Fruit fly (Drosophila melanogaster) whole organism, embryonic: ENCODE data around the gene ttm50.

ENCODE experiments used
- Bteb2 ChIP-seq: fragments of 200-800 bp; sonication (Bioruptor generic); optimal IDR thresholded peaks from 2 replicates; lab custom pipeline; 2016; ENCODE audit warnings: missing biosample characterization, missing genetic modification characterization
- CG12391 ChIP-seq: fragments of 200-800 bp; sonication (Bioruptor generic); optimal IDR thresholded peaks from 3 replicates; lab custom pipeline; 2018; ENCODE audit warnings: missing biosample characterization, mild to moderate bottlenecking, missing genetic modification characterization, moderate library complexity
- CG13296 ChIP-seq: fragments of 200-800 bp; sonication (Bioruptor generic); optimal IDR thresholded peaks from 3 replicates; lab custom pipeline; 2018; ENCODE audit warnings: missing biosample characterization, mild to moderate bottlenecking, missing genetic modification characterization
- CG15601 ChIP-seq: fragments of 200-800 bp; sonication (Bioruptor generic); optimal IDR thresholded peaks from 3 replicates; lab custom pipeline; 2019; ENCODE audit warnings: missing biosample characterization, mild to moderate bottlenecking, missing genetic modification characterization, moderate library complexity
- CG15696 ChIP-seq: fragments of 200-800 bp; sonication (Bioruptor generic); optimal IDR thresholded peaks from 2 replicates; lab custom pipeline; 2019; ENCODE audit warnings: missing biosample characterization, mild to moderate bottlenecking, missing genetic modification characterization, moderate library complexity
- CG1603 ChIP-seq: fragments of 200-800 bp; sonication (Bioruptor generic); optimal IDR thresholded peaks from 2 replicates; lab custom pipeline; 2019; ENCODE audit warnings: missing biosample characterization, mild to moderate bottlenecking, missing genetic modification characterization, moderate library complexity
- CG17359 ChIP-seq: fragments of 200-800 bp; sonication (Bioruptor generic); optimal IDR thresholded peaks from 3 replicates; lab custom pipeline; 2018; ENCODE audit warnings: missing biosample characterization, mild to moderate bottlenecking, missing genetic modification characterization, moderate library complexity
- CG17361 ChIP-seq: fragments of 200-800 bp; sonication (Bioruptor generic); IDR thresholded peaks from 3 replicates; pipeline ENCODE4 v1.3.6; 2022; ENCODE audit warnings: missing biosample characterization, missing genetic modification characterization
- CG17802 ChIP-seq: fragments of 200-800 bp; sonication (Bioruptor generic); optimal IDR thresholded peaks from 2 replicates; lab custom pipeline; 2018; ENCODE audit warnings: missing biosample characterization, mild to moderate bottlenecking, missing genetic modification characterization, moderate library complexity
- CG2678 ChIP-seq: fragments of 200-800 bp; sonication (Bioruptor generic); optimal IDR thresholded peaks from 3 replicates; lab custom pipeline; 2019; ENCODE audit warnings: missing biosample characterization, mild to moderate bottlenecking, missing genetic modification characterization, moderate library complexity
- CG2712 ChIP-seq: fragments of 200-800 bp; optimal IDR thresholded peaks from 3 replicates; lab custom pipeline; 2019; ENCODE audit warnings: missing biosample characterization, mild to moderate bottlenecking, missing genetic modification characterization, moderate library complexity
- CG30403 ChIP-seq: fragments of 200-800 bp; sonication (Bioruptor generic); optimal IDR thresholded peaks from 3 replicates; lab custom pipeline; 2016; ENCODE audit warnings: missing biosample characterization, missing genetic modification characterization
- CG30431 ChIP-seq: fragments of 200-800 bp; sonication (Bioruptor generic); optimal IDR thresholded peaks from 2 replicates; lab custom pipeline; 2017; ENCODE audit warnings: missing biosample characterization, missing genetic modification characterization
- CG4404 ChIP-seq: fragments of 200-800 bp; sonication (Bioruptor generic); IDR thresholded peaks from 2 replicates; pipeline ENCODE4 v1.3.6; 2022; ENCODE audit warnings: missing biosample characterization, missing genetic modification characterization
- CG4730 ChIP-seq: fragments of 200-800 bp; sonication (Bioruptor generic); IDR thresholded peaks from 2 replicates; pipeline ENCODE4 v1.3.6; 2022; ENCODE audit warnings: missing biosample characterization, missing genetic modification characterization
- CG7786 ChIP-seq: fragments of 200-800 bp; sonication (Bioruptor generic); optimal IDR thresholded peaks from 2 replicates; lab custom pipeline; 2016; ENCODE audit warnings: missing biosample characterization, missing genetic modification characterization
- CG8290 ChIP-seq, 3 experiments: fragments of 200-800 bp; sonication (Bioruptor generic); optimal IDR thresholded peaks; 2 replicates each; lab custom pipeline; 2016 to 2019; ENCODE audit warnings: missing biosample characterization in 3 of 3, missing genetic modification characterization in 3 of 3, mild to moderate bottlenecking in 2 of 3, moderate library complexity in 1 of 3
- Ets65A ChIP-seq: fragments of 200-800 bp; sonication (Bioruptor generic); peaks from one replicate; lab custom pipeline; 2016; ENCODE audit warnings: missing biosample characterization, missing genetic modification characterization
- Gsc ChIP-seq: fragments of 200-800 bp; sonication (Bioruptor generic); IDR thresholded peaks from 2 replicates; pipeline ENCODE4 v1.3.6; 2022; ENCODE audit warnings: missing biosample characterization, missing genetic modification characterization
- HLH3B ChIP-seq: fragments of 200-800 bp; sonication (Bioruptor generic); IDR thresholded peaks from 2 replicates; pipeline ENCODE4 v1.3.6; 2022; ENCODE audit warnings: missing biosample characterization, missing genetic modification characterization
- Hmr ChIP-seq: fragments of 200-800 bp; sonication (Bioruptor generic); optimal IDR thresholded peaks from 3 replicates; lab custom pipeline; 2017; ENCODE audit warnings: mild to moderate bottlenecking, missing biosample characterization, missing genetic modification reagents, missing genetic modification characterization
- Hsf ChIP-seq: fragments of 200-800 bp; sonication (Bioruptor generic); optimal IDR thresholded peaks from 3 replicates; lab custom pipeline; 2016; ENCODE audit warnings: missing biosample characterization, missing genetic modification characterization
- MESR4 ChIP-seq: fragments of 200-800 bp; sonication (Bioruptor generic); optimal IDR thresholded peaks from 2 replicates; lab custom pipeline; 2018; ENCODE audit warnings: missing biosample characterization, mild to moderate bottlenecking, missing genetic modification characterization, moderate library complexity
- Med ChIP-seq: fragments of 200-800 bp; sonication (Bioruptor generic); peaks from one replicate; lab custom pipeline; 2016; ENCODE audit warnings: missing biosample characterization, missing genetic modification characterization, mild to moderate bottlenecking, inconsistent platforms, moderate library complexity
- Meics ChIP-seq: fragments of 200-800 bp; sonication (Bioruptor generic); optimal IDR thresholded peaks from 2 replicates; lab custom pipeline; 2017; ENCODE audit warnings: missing biosample characterization, mild to moderate bottlenecking, missing genetic modification characterization
- Optix ChIP-seq: fragments of 200-800 bp; sonication (Bioruptor generic); IDR thresholded peaks from 3 replicates; pipeline ENCODE4 v1.3.6; 2022; ENCODE audit warnings: missing biosample characterization, missing genetic modification characterization
- Ptx1 ChIP-seq: fragments of 200-800 bp; sonication (Bioruptor generic); IDR thresholded peaks from 2 replicates; pipeline ENCODE4 v1.3.6; 2022; ENCODE audit warnings: missing biosample characterization, missing genetic modification characterization
- Ravus ChIP-seq: fragments of 200-800 bp; sonication (Bioruptor generic); IDR thresholded peaks from 2 replicates; pipeline ENCODE4 v1.3.6; 2022; ENCODE audit warnings: missing biosample characterization, missing genetic modification characterization
- Sox102F ChIP-seq: fragments of 200-800 bp; sonication (Bioruptor generic); optimal IDR thresholded peaks from 2 replicates; lab custom pipeline; 2018; ENCODE audit warnings: missing biosample characterization, mild to moderate bottlenecking, missing genetic modification characterization, moderate library complexity
- Xrp1 ChIP-seq: fragments of 200-800 bp; sonication (Bioruptor generic); IDR thresholded peaks from 2 replicates; pipeline ENCODE4 v1.3.6; 2022; ENCODE audit warnings: missing biosample characterization, missing genetic modification characterization
- aop ChIP-seq: fragments of 200-800 bp; sonication (Bioruptor generic); IDR thresholded peaks from 2 replicates; pipeline ENCODE4 v1.3.6; 2022; ENCODE audit warnings: missing biosample characterization, missing genetic modification characterization
- az2 ChIP-seq: fragments of 200-800 bp; sonication (Bioruptor generic); optimal IDR thresholded peaks from 3 replicates; lab custom pipeline; 2016; ENCODE audit warnings: missing biosample characterization, missing genetic modification characterization
- ci ChIP-seq: fragments of 200-800 bp; sonication (Bioruptor generic); IDR thresholded peaks from 3 replicates; pipeline ENCODE4 v1.3.6; 2022; ENCODE audit warnings: missing biosample characterization, missing genetic modification characterization
- da ChIP-seq: fragments of 200-800 bp; sonication (Bioruptor generic); optimal IDR thresholded peaks from 2 replicates; lab custom pipeline; 2016; ENCODE audit warnings: missing biosample characterization, missing genetic modification characterization
- dysf ChIP-seq: fragments of 200-800 bp; sonication (Bioruptor generic); IDR thresholded peaks from 3 replicates; pipeline ENCODE4 v1.3.6; 2022; ENCODE audit warnings: missing biosample characterization, missing genetic modification characterization
- fd102C ChIP-seq: fragments of 200-800 bp; sonication (Bioruptor generic); optimal IDR thresholded peaks from 2 replicates; lab custom pipeline; 2018; ENCODE audit warnings: missing biosample characterization, mild to moderate bottlenecking, missing genetic modification characterization, moderate library complexity
- gem ChIP-seq: fragments of 200-800 bp; sonication (Bioruptor generic); optimal IDR thresholded peaks from 2 replicates; lab custom pipeline; 2019; ENCODE audit warnings: missing biosample characterization, mild to moderate bottlenecking, missing genetic modification characterization, moderate library complexity
- grau ChIP-seq: fragments of 200-800 bp; optimal IDR thresholded peaks from 3 replicates; lab custom pipeline; 2019; ENCODE audit warnings: missing biosample characterization, mild to moderate bottlenecking, missing genetic modification characterization, moderate library complexity
- mld ChIP-seq: fragments of 200-800 bp; sonication (Bioruptor generic); IDR thresholded peaks from 3 replicates; pipeline ENCODE4 v1.3.6; 2022; ENCODE audit warnings: missing biosample characterization, missing genetic modification characterization; ENCODE audit not compliant: partially characterized antibody
- onecut ChIP-seq: fragments of 200-800 bp; sonication (Bioruptor generic); IDR thresholded peaks from 2 replicates; pipeline ENCODE4 v1.3.6; 2022; ENCODE audit warnings: missing biosample characterization, missing genetic modification characterization
- pan ChIP-seq, 4 experiments: fragments of >200 bp in 3 of 4; fragments of 200-800 bp in 1 of 4; sonication (Bioruptor generic) in 1 of 4; optimal IDR thresholded peaks in 3 of 4; IDR thresholded peaks in 1 of 4; 2 replicates each; pipeline versions ENCODE4 v1.3.6 to Lab custom; 2017 to 2022; ENCODE audit warnings: missing biosample characterization in 2 of 4, missing genetic modification characterization in 2 of 4, mixed read lengths in 1 of 4
- phol ChIP-seq: fragments of 200-800 bp; sonication (Bioruptor generic); optimal IDR thresholded peaks from 3 replicates; lab custom pipeline; 2018; ENCODE audit warnings: missing biosample characterization, mild to moderate bottlenecking, missing genetic modification characterization, moderate library complexity
- prd ChIP-seq, 3 experiments: fragments of >200 bp in 2 of 3; fragments of 200-800 bp in 1 of 3; sonication (Bioruptor generic) in 1 of 3; optimal IDR thresholded peaks in 2 of 3; IDR thresholded peaks in 1 of 3; 2 replicates in 2 of 3; 3 replicates in 1 of 3; pipeline versions ENCODE4 v1.3.6 to Lab custom; 2017 to 2022; ENCODE audit warnings: missing biosample characterization in 1 of 3, missing genetic modification characterization in 1 of 3
- pros ChIP-seq: fragments of 200-800 bp; sonication (Bioruptor generic); optimal IDR thresholded peaks from 3 replicates; lab custom pipeline; 2019; ENCODE audit warnings: missing biosample characterization, mild to moderate bottlenecking, missing genetic modification characterization, moderate library complexity
- sens-2 ChIP-seq: fragments of 200-800 bp; sonication (Bioruptor generic); IDR thresholded peaks from 2 replicates; pipeline ENCODE4 v1.3.6; 2022; ENCODE audit warnings: missing biosample characterization, missing genetic modification characterization
- sima ChIP-seq: fragments of 200-800 bp; sonication (Bioruptor generic); optimal IDR thresholded peaks from 2 replicates; lab custom pipeline; 2016; ENCODE audit warnings: missing biosample characterization, missing genetic modification characterization
- slbo ChIP-seq: fragments of 200-800 bp; sonication (Bioruptor generic); IDR thresholded peaks from 2 replicates; pipeline ENCODE4 v1.3.6; 2022; ENCODE audit warnings: missing biosample characterization, missing genetic modification characterization
- ssp ChIP-seq: fragments of 200-800 bp; sonication (Bioruptor generic); IDR thresholded peaks from 2 replicates; pipeline ENCODE4 v1.3.6; 2022; ENCODE audit warnings: missing biosample characterization, missing genetic modification characterization
- tin ChIP-seq: fragments of 200-800 bp; sonication (Bioruptor generic); optimal IDR thresholded peaks from 3 replicates; lab custom pipeline; 2016; ENCODE audit warnings: missing biosample characterization, missing genetic modification characterization
- vvl ChIP-seq: fragments of 200-800 bp; sonication (Bioruptor generic); IDR thresholded peaks from 2 replicates; pipeline ENCODE4 v1.3.6; 2022; ENCODE audit warnings: missing biosample characterization, missing genetic modification characterization

Gene ttm50

dm6 chrX:2757400-2757799 lies 25.4 kb upstream of the ttm50 start (continued):
- TF ChIP-seq prd (optimal IDR thresholded peaks at IDR 0.05; lab: Kevin White, UChicago) (no peak), prd (GFP tag; IDR thresholded peaks at IDR 0.05; lab: Robert Waterston, UW) (0 out of 3 replicates have a peak, but pooled peaks have one; percentile 29), CG7786 (GFP tag; lab: Kevin White, UChicago) (peak; percentile 1), CG30403 (GFP tag; lab: Kevin White, UChicago) (peak; percentile 1), Hmr (GFP tag; lab: Kevin White, UChicago) (peak; percentile 4), CG8290 (GFP tag; optimal IDR thresholded peaks at IDR 0.05; lab: Kevin White, UChicago) (no peak), CG8290 (tag; optimal IDR thresholded peaks at IDR 0.05; lab: Kevin White, UChicago) (peak in 1 of 2 experiments; percentile 44), Med (GFP tag; lab: Kevin White, UChicago) (peak; percentile 83), CG17359 (tag; lab: Kevin White, UChicago) (peak; percentile 39), HLH3B (GFP tag; lab: Robert Waterston, UW) (peak; percentile 56), CG4404 (GFP tag; lab: Robert Waterston, UW) (peak; percentile 8; the same call in 1 of the 2 replicates), grau (peak; percentile 17), slbo (GFP tag; lab: Robert Waterston, UW) (peak; percentile 45), CG30431 (no peak), gem (tag; lab: Kevin White, UChicago) (peak; percentile 38), CG1603 (tag; lab: Kevin White, UChicago) (peak; percentile 46), fd102C (GFP tag; lab: Kevin White, UChicago) (no peak), CG2678 (tag; lab: Kevin White, UChicago) (peak; percentile 52), ssp (GFP tag; lab: Robert Waterston, UW) (peak; percentile 23; the same call in 1 of the 2 replicates), vvl (GFP tag; lab: Robert Waterston, UW) (peak; percentile 35), CG2712 (tag; lab: Kevin White, UChicago) (peak; percentile 43), CG12391 (peak; percentile 0), Bteb2 (GFP tag; lab: Kevin White, UChicago) (no peak), pan (optimal IDR thresholded peaks at IDR 0.05; lab: Kevin White, UChicago) (no peak), pan (GFP tag; optimal IDR thresholded peaks at IDR 0.05 in 1 of 2, IDR thresholded peaks at IDR 0.05 in 1 of 2) (no peak), Ravus (GFP tag; lab: Robert Waterston, UW) (no peak), Xrp1 (GFP tag; lab: Robert Waterston, UW) (no peak), az2 (GFP tag; lab: Kevin White, UChicago) (peak; percentile 14), Gsc (GFP tag; lab: Robert Waterston, UW) (no peak), CG13296 (no peak), CG17361 (0 out of 3 replicates have a peak, but pooled peaks have one; percentile 13), sens-2 (GFP tag; lab: Robert Waterston, UW) (no peak), MESR4 (GFP tag; lab: Kevin White, UChicago) (no peak), phol (tag; lab: Kevin White, UChicago) (peak; percentile 29), onecut (GFP tag; lab: Robert Waterston, UW) (no peak), Sox102F (GFP tag; lab: Kevin White, UChicago) (peak; percentile 52), CG15601 (tag; lab: Kevin White, UChicago) (no peak), pros (GFP tag; lab: Kevin White, UChicago) (no peak), CG17802 (tag; lab: Kevin White, UChicago) (peak; percentile 1), mld (GFP tag; lab: Robert Waterston, UW) (no peak), dysf (GFP tag; lab: Robert Waterston, UW) (peak; percentile 66), aop (GFP tag; lab: Robert Waterston, UW) (no peak), Hsf (peak; percentile 21), CG15696 (tag; lab: Kevin White, UChicago) (no peak), ci (GFP tag; lab: Robert Waterston, UW) (0 out of 3 replicates have a peak, but pooled peaks have one; percentile 41), CG4730 (GFP tag; lab: Robert Waterston, UW) (no peak), Meics (GFP tag; lab: Kevin White, UChicago) (peak; percentile 11), da (GFP tag; lab: Kevin White, UChicago) (no peak), sima (GFP tag; lab: Kevin White, UChicago) (no peak), Ets65A (peak; percentile 77), Ptx1 (GFP tag; lab: Robert Waterston, UW) (peak; percentile 58), Optix (GFP tag; lab: Robert Waterston, UW) (0 out of 3 replicates have a peak, but pooled peaks have one; percentile 12), tin (GFP tag; lab: Kevin White, UChicago) (peak; percentile 2)
